Fruit fly (Drosophila melanogaster): ENCODE data around the gene REPTOR-BP.
A peak's percentile ranks its signal among the peaks of the same experiment; 100 is the strongest.

The REPTOR-BP gene

dm6 chr2L:10306518-10307260 lies 42.8 kb downstream of the REPTOR-BP start, which contains the start of the genes CG5390 and CG4968 (continued):
- TF ChIP-seq Dll (GFP tag; IDR thresholded peaks at IDR 0.05; ENCODE audit: partially characterized antibody) (peak; percentile 44; the same call in 1 of the 4 replicates), CG6854 (GFP tag; optimal IDR thresholded peaks at IDR 0.05) (no peak), bowl (GFP tag; IDR thresholded peaks at IDR 0.05) (no peak), CG7745 (tag; optimal IDR thresholded peaks at IDR 0.05) (no peak), exex (tag; optimal IDR thresholded peaks at IDR 0.05) (peak; percentile 48), gcm (GFP tag; optimal IDR thresholded peaks at IDR 0.05) (peak; percentile 64), Spps (tag; optimal IDR thresholded peaks at IDR 0.05) (peak; percentile 44), Stat92E (GFP tag; optimal IDR thresholded peaks at IDR 0.05) (no peak), usp (GFP tag; optimal IDR thresholded peaks at IDR 0.05) (no peak), wor (GFP tag; IDR thresholded peaks at IDR 0.05) (no peak), Camta (GFP tag; optimal IDR thresholded peaks at IDR 0.05) (no peak), CG2199 (GFP tag; IDR thresholded peaks at IDR 0.05) (no peak), al (GFP tag; IDR thresholded peaks at IDR 0.05) (peak; percentile 55), shn (GFP tag; optimal IDR thresholded peaks at IDR 0.05) (no peak), amos (GFP tag; IDR thresholded peaks at IDR 0.05; ENCODE audit: partially characterized antibody) (no peak; the same call in 1 of the 2 replicates), maf-S (GFP tag; optimal IDR thresholded peaks at IDR 0.05) (no peak), Mad (GFP tag; optimal IDR thresholded peaks at IDR 0.05) (peak; percentile 14), CG3995 (GFP tag; optimal IDR thresholded peaks at IDR 0.05) (peak; percentile 35), bab2 (GFP tag; optimal IDR thresholded peaks at IDR 0.05) (no peak), Neu2 (GFP tag; optimal IDR thresholded peaks at IDR 0.05; ENCODE audit: borderline replicate concordance) (no peak), Oaz (GFP tag; IDR thresholded peaks at IDR 0.05) (no peak), eve (GFP tag; optimal IDR thresholded peaks at IDR 0.05) (no peak), CG3838 (GFP tag; optimal IDR thresholded peaks at IDR 0.05) (no peak), Ssrp (tag; optimal IDR thresholded peaks at IDR 0.05) (peak; percentile 49), CG13296 (GFP tag; optimal IDR thresholded peaks at IDR 0.05) (peak; percentile 82), Hey (tag; optimal IDR thresholded peaks at IDR 0.05) (no peak), sqz (GFP tag; optimal IDR thresholded peaks at IDR 0.05) (peak; percentile 43), tgo (GFP tag; IDR thresholded peaks at IDR 0.05) (peak; percentile 45; the same call in 1 of the 3 replicates), Dref (GFP tag; IDR thresholded peaks at IDR 0.05) (peak; percentile 86), Oli (tag; optimal IDR thresholded peaks at IDR 0.05) (peak; percentile 53), Dfd (GFP tag; optimal IDR thresholded peaks at IDR 0.05) (no peak), CG1832 (GFP tag; optimal IDR thresholded peaks at IDR 0.05) (no peak), CG8924 (tag; optimal IDR thresholded peaks at IDR 0.05) (peak; percentile 81), ash1 (GFP tag; optimal IDR thresholded peaks at IDR 0.05) (no peak), CG13775 (GFP tag; optimal IDR thresholded peaks at IDR 0.05) (peak; percentile 55), CG11085 (GFP tag; IDR thresholded peaks at IDR 0.05) (peak; percentile 39; the same call in 1 of the 2 replicates), crol (GFP tag; IDR thresholded peaks at IDR 0.05) (no peak), zen2 (GFP tag; IDR thresholded peaks at IDR 0.05; ENCODE audit: partially characterized antibody) (no peak; the same call in 2 of the 3 replicates), ham (GFP tag; IDR thresholded peaks at IDR 0.05) (no peak), CG12155 (GFP tag; optimal IDR thresholded peaks at IDR 0.05) (peak; percentile 67), CG13624 (GFP tag; optimal IDR thresholded peaks at IDR 0.05) (peak; percentile 43), CG12769 (tag; optimal IDR thresholded peaks at IDR 0.05) (no peak), CG8359 (GFP tag; optimal IDR thresholded peaks at IDR 0.05; ENCODE audit: borderline replicate concordance) (no peak), Antp (GFP tag; optimal IDR thresholded peaks at IDR 0.05) (peak; percentile 6), Blimp-1 (GFP tag; optimal IDR thresholded peaks at IDR 0.05) (no peak), zfh2 (GFP tag; optimal IDR thresholded peaks at IDR 0.05) (peak; percentile 5), gce (GFP tag; IDR thresholded peaks at IDR 0.05) (peak; percentile 53; the same call in 1 of the 3 replicates), CG33557 (GFP tag; optimal IDR thresholded peaks at IDR 0.05) (peak; percentile 32), CG11398 (GFP tag; optimal IDR thresholded peaks at IDR 0.05) (no peak)
